Worm (Caenorhabditis elegans): ENCODE results near the gene dsl-2.

- TF ChIP-seq flh-1 (GFP tag; optimal IDR thresholded peaks at IDR 0.05) (no peak), ceh-39 (tag; optimal IDR thresholded peaks at IDR 0.05) (no peak), ces-1 (GFP tag; optimal IDR thresholded peaks at IDR 0.05) (no peak), snpc-4 (tag; optimal IDR thresholded peaks at IDR 0.05) (no peak)
Observed at ce11 chrIV:1157928-1158327, 46.8 kb downstream of the dsl-2 start, which contains the start of gene C50A2.3.
